Worm (Caenorhabditis elegans): Measurements from ENCODE around the gene srz-95.

srz-95 gene

ce11 chrV:16965655-16966054 is 26.2 kb upstream of the srz-95 start, which contains the start of gene efl-1 (continued):
- TF ChIP-seq dpff-1 (tag; optimal IDR thresholded peaks at IDR 0.05) (no peak), nfya-1 (tag; optimal IDR thresholded peaks at IDR 0.05; ENCODE audit: borderline replicate concordance, insufficient read depth) (no peak), dox-1 (GFP tag; IDR thresholded peaks at IDR 0.05) (peak; percentile 85), cebp-1 (GFP tag; IDR thresholded peaks at IDR 0.05) (peak; percentile 47), cebp-1 (tag; optimal IDR thresholded peaks at IDR 0.05) (peak; percentile 89), madf-6 (GFP tag; IDR thresholded peaks at IDR 0.05) (peak; percentile 81), F49E8.2 (tag; optimal IDR thresholded peaks at IDR 0.05; ENCODE audit: insufficient read depth) (no peak), Y56A3A.18 (GFP tag; IDR thresholded peaks at IDR 0.05) (peak; percentile 72; the same call in 1 of the 2 replicates), ceh-27 (GFP tag; optimal IDR thresholded peaks at IDR 0.05) (peak; percentile 81), F33H1.4 (GFP tag; IDR thresholded peaks at IDR 0.05) (0 out of 2 replicates have a peak, but pooled peaks have one; percentile 35), dpl-1 (GFP tag; optimal IDR thresholded peaks at IDR 0.05) (peak; percentile 98), T26A5.8 (tag; optimal IDR thresholded peaks at IDR 0.05) (no peak), F23B12.7 (tag; optimal IDR thresholded peaks at IDR 0.05; ENCODE audit: insufficient read depth) (peak; percentile 11), C17E4.6 (GFP tag; IDR thresholded peaks at IDR 0.05) (peak; percentile 38; the same call in 1 of the 2 replicates), pha-4 (tag; optimal IDR thresholded peaks at IDR 0.05) (peak; percentile 82), lin-54 (GFP tag; optimal IDR thresholded peaks at IDR 0.05) (peak; percentile 97), attf-6 (GFP tag; IDR thresholded peaks at IDR 0.05) (peak; percentile 96), somi-1 (GFP tag; optimal IDR thresholded peaks at IDR 0.05) (peak; percentile 22), cebp-2 (GFP tag; IDR thresholded peaks at IDR 0.05) (0 out of 2 replicates have a peak, but pooled peaks have one; percentile 16), ztf-22 (GFP tag; optimal IDR thresholded peaks at IDR 0.05) (no peak), snpc-3.4 (tag; optimal IDR thresholded peaks at IDR 0.05) (peak; percentile 72), B0261.1 (tag; optimal IDR thresholded peaks at IDR 0.05) (peak; percentile 37), lin-40 (tag; optimal IDR thresholded peaks at IDR 0.05) (peak; percentile 87), snpc-4 (GFP tag; optimal IDR thresholded peaks at IDR 0.05) (peak; percentile 70), snpc-4 (tag; optimal IDR thresholded peaks at IDR 0.05) (peak; percentile 61 to 94 (median 89)), snpc-1.3 (tag; optimal IDR thresholded peaks at IDR 0.05; ENCODE audit: insufficient read depth) (peak; percentile 49), pbrm-1 (GFP tag; IDR thresholded peaks at IDR 0.05) (peak; percentile 96), xnd-1 (tag; optimal IDR thresholded peaks at IDR 0.05) (peak; percentile 20), ztf-25 (GFP tag; IDR thresholded peaks at IDR 0.05) (no peak)

- no peak for TF ChIP-seq snpc-4 (GFP tag; optimal IDR thresholded peaks at IDR 0.05)
- peak in 1 of 4 experiments; percentile 27 for TF ChIP-seq snpc-4 (tag; optimal IDR thresholded peaks at IDR 0.05)
- TF ChIP-seq snpc-1.1 (tag; optimal IDR thresholded peaks at IDR 0.05; ENCODE audit: insufficient read depth), result no peak
- TF ChIP-seq cebp-1 (GFP tag; IDR thresholded peaks at IDR 0.05), result peak; percentile 52; the same call in 1 of the 2 replicates
- TF ChIP-seq cebp-1 (tag; optimal IDR thresholded peaks at IDR 0.05), result no peak
- TF ChIP-seq attf-5 (GFP tag; optimal IDR thresholded peaks at IDR 0.05), result peak; percentile 67
- no peak for TF ChIP-seq lin-35 (GFP tag; optimal IDR thresholded peaks at IDR 0.05)
- TF ChIP-seq repo-1 (tag; optimal IDR thresholded peaks at IDR 0.05), result no peak
These were observed 25.2 kb upstream of the srz-95 start, which contains the start of gene fbxa-90 for ce11 chrV:16966636-16967035. Gene fbxa-90 (plus strand): TSS chrV:16966814.

- no peak for TF ChIP-seq dox-1 (GFP tag; IDR thresholded peaks at IDR 0.05)
- TF ChIP-seq F57C9.4 (tag; optimal IDR thresholded peaks at IDR 0.05), result no peak
- TF ChIP-seq D2030.7 (GFP tag; IDR thresholded peaks at IDR 0.05), result no peak
- TF ChIP-seq repo-1 (tag; optimal IDR thresholded peaks at IDR 0.05), result no peak
- TF ChIP-seq cebp-2 (GFP tag; IDR thresholded peaks at IDR 0.05), result no peak
- no peak for TF ChIP-seq F23B12.7 (tag; optimal IDR thresholded peaks at IDR 0.05; ENCODE audit: insufficient read depth)
- no peak for TF ChIP-seq nhr-27 (tag; optimal IDR thresholded peaks at IDR 0.05)
- TF ChIP-seq nhr-80 (tag; optimal IDR thresholded peaks at IDR 0.05), result no peak
- TF ChIP-seq attf-5 (GFP tag; optimal IDR thresholded peaks at IDR 0.05), result no peak
- TF ChIP-seq B0019.2 (GFP tag; conservative IDR thresholded peaks at IDR 0.05), result no peak
- TF ChIP-seq sptf-2 (GFP tag; optimal IDR thresholded peaks at IDR 0.05), result no peak
- TF ChIP-seq B0261.1 (tag; optimal IDR thresholded peaks at IDR 0.05), result no peak
- TF ChIP-seq snpc-1.1 (tag; optimal IDR thresholded peaks at IDR 0.05; ENCODE audit: insufficient read depth), result no peak
- no peak for TF ChIP-seq nhr-90 (tag; optimal IDR thresholded peaks at IDR 0.05)
- no peak for TF ChIP-seq gei-17 (GFP tag; optimal IDR thresholded peaks at IDR 0.05)
- TF ChIP-seq hlh-12 (tag; optimal IDR thresholded peaks at IDR 0.05), result no peak
- TF ChIP-seq F33H1.4 (GFP tag; IDR thresholded peaks at IDR 0.05), result no peak
- no peak for TF ChIP-seq dpl-1 (GFP tag; optimal IDR thresholded peaks at IDR 0.05)
These were observed 19.7 kb upstream of the srz-95 start, which contains the start of gene srh-119 for ce11 chrV:16972134-16972533. Gene srh-119 (plus strand): TSS chrV:16972434.
